Fruit fly (Drosophila melanogaster): ENCODE measurements around the gene ATPsynCF6.
A peak's percentile ranks its signal among the peaks of the same experiment; 100 is the strongest.

Gene ATPsynCF6

dm6 chr3R:23383723-23384122, 27.9 kb upstream of the ATPsynCF6 start (continued):
- TF ChIP-seq Med (GFP tag) (peak; percentile 13), Antp (GFP tag; optimal IDR thresholded peaks at IDR 0.05) (no peak), abd-A (tag; optimal IDR thresholded peaks at IDR 0.05) (peak; percentile 70), CG6654 (GFP tag; optimal IDR thresholded peaks at IDR 0.05) (no peak), chinmo (GFP tag; IDR thresholded peaks at IDR 0.05; ENCODE audit: partially characterized antibody) (0 out of 4 replicates have a peak, but pooled peaks have one; percentile 8), Trl (optimal IDR thresholded peaks at IDR 0.05) (peak; percentile 45 to 64), Trl (GFP tag; optimal IDR thresholded peaks at IDR 0.05) (no peak), danr (GFP tag; IDR thresholded peaks at IDR 0.05) (no peak), CG13296 (GFP tag; optimal IDR thresholded peaks at IDR 0.05) (no peak), insv (GFP tag; optimal IDR thresholded peaks at IDR 0.05) (no peak), Nf-YA (GFP tag; IDR thresholded peaks at IDR 0.05) (no peak), slbo (GFP tag; IDR thresholded peaks at IDR 0.05) (0 out of 2 replicates have a peak, but pooled peaks have one; percentile 24), Oaz (GFP tag; IDR thresholded peaks at IDR 0.05) (0 out of 2 replicates have a peak, but pooled peaks have one; percentile 11), CG13894 (tag; optimal IDR thresholded peaks at IDR 0.05) (peak; percentile 70)

- TF ChIP-seq Lhr (GFP tag; optimal IDR thresholded peaks at IDR 0.05) (no peak), Eip74EF (GFP tag; optimal IDR thresholded peaks at IDR 0.05) (no peak), CG3995 (GFP tag; optimal IDR thresholded peaks at IDR 0.05) (peak; percentile 90), gfzf (GFP tag; optimal IDR thresholded peaks at IDR 0.05) (no peak)
Observed at dm6 chr3R:23377288-23377687, 21.4 kb upstream of the ATPsynCF6 start.

dm6 chr3R:23374290-23374689, 18.4 kb upstream of the ATPsynCF6 start:
- TF ChIP-seq Pdp1 (GFP tag; optimal IDR thresholded peaks at IDR 0.05): peak in 1 of 2 experiments; percentile 36
- TF ChIP-seq gro (GFP tag; optimal IDR thresholded peaks at IDR 0.05): peak; percentile 59
- 0 out of 2 replicates have a peak, but pooled peaks have one; percentile 9 for TF ChIP-seq E2f2 (GFP tag; IDR thresholded peaks at IDR 0.05)
- peak; percentile 62 for TF ChIP-seq Med (GFP tag)
- peak; percentile 23; the same call in 1 of the 2 replicates for TF ChIP-seq bbx (GFP tag; IDR thresholded peaks at IDR 0.05; ENCODE audit: partially characterized antibody)
- no peak for TF ChIP-seq CG5180 (GFP tag; optimal IDR thresholded peaks at IDR 0.05)
- TF ChIP-seq dmrt11E (tag; optimal IDR thresholded peaks at IDR 0.05): no peak
- TF ChIP-seq Adf1 (GFP tag; IDR thresholded peaks at IDR 0.05): peak; percentile 44
- TF ChIP-seq CG42726 (GFP tag; IDR thresholded peaks at IDR 0.05; ENCODE audit: partially characterized antibody): 0 out of 2 replicates have a peak, but pooled peaks have one; percentile 37
- no peak for TF ChIP-seq CG18262 (tag; optimal IDR thresholded peaks at IDR 0.05)
- TF ChIP-seq luna (GFP tag; optimal IDR thresholded peaks at IDR 0.05): no peak
- no peak for TF ChIP-seq CG14667 (GFP tag; IDR thresholded peaks at IDR 0.05)
- peak; percentile 17 for TF ChIP-seq Hmr (GFP tag; optimal IDR thresholded peaks at IDR 0.05)
- TF ChIP-seq gfzf (GFP tag; optimal IDR thresholded peaks at IDR 0.05): peak; percentile 28
- no peak for TF ChIP-seq B-H1 (GFP tag; IDR thresholded peaks at IDR 0.05)
- TF ChIP-seq rib (GFP tag; IDR thresholded peaks at IDR 0.05): 0 out of 2 replicates have a peak, but pooled peaks have one; percentile 59
- 0 out of 2 replicates have a peak, but pooled peaks have one; percentile 28 for TF ChIP-seq wdn (GFP tag; IDR thresholded peaks at IDR 0.05)
- peak; percentile 46; the same call in 1 of the 2 replicates for TF ChIP-seq MBD-R2 (GFP tag; IDR thresholded peaks at IDR 0.05)
- TF ChIP-seq CG34376 (GFP tag; optimal IDR thresholded peaks at IDR 0.05): peak; percentile 44
- TF ChIP-seq CG12769 (tag; optimal IDR thresholded peaks at IDR 0.05): peak; percentile 40
- peak; percentile 42 for TF ChIP-seq oc (tag; optimal IDR thresholded peaks at IDR 0.05)
- peak; percentile 65 for TF ChIP-seq crol (GFP tag; IDR thresholded peaks at IDR 0.05)
- no peak for TF ChIP-seq kni (GFP tag; optimal IDR thresholded peaks at IDR 0.05)
- TF ChIP-seq CG15514 (GFP tag; optimal IDR thresholded peaks at IDR 0.05): peak; percentile 21
- peak; percentile 8 for TF ChIP-seq Lhr (GFP tag; optimal IDR thresholded peaks at IDR 0.05)
- TF ChIP-seq ash1 (GFP tag; optimal IDR thresholded peaks at IDR 0.05): no peak
- TF ChIP-seq B-H2 (GFP tag; optimal IDR thresholded peaks at IDR 0.05): peak; percentile 5
- TF ChIP-seq yki (optimal IDR thresholded peaks at IDR 0.05): no peak
- no peak for TF ChIP-seq CG6791 (GFP tag; IDR thresholded peaks at IDR 0.05; ENCODE audit: partially characterized antibody)
- no peak for TF ChIP-seq CG2712 (tag; optimal IDR thresholded peaks at IDR 0.05)
- TF ChIP-seq CG15601 (tag; optimal IDR thresholded peaks at IDR 0.05): no peak
- peak; percentile 33 for TF ChIP-seq Fer1 (GFP tag; optimal IDR thresholded peaks at IDR 0.05)

All from whole organism, embryonic.